Worm (Caenorhabditis elegans): ENCODE data around the gene del-6.

ce11 chrV:10564830-10565365 lies 7.8 kb upstream of the del-6 start, which contains the start of gene cat-4:
- TF ChIP-seq nhr-237 (tag; optimal IDR thresholded peaks at IDR 0.05) (no peak), aly-2 (tag; optimal IDR thresholded peaks at IDR 0.05) (no peak), egl-27 (tag; optimal IDR thresholded peaks at IDR 0.05) (no peak), nhr-12 (tag; optimal IDR thresholded peaks at IDR 0.05) (no peak), lsy-2 (tag; optimal IDR thresholded peaks at IDR 0.05) (no peak), ama-1 (optimal IDR thresholded peaks at IDR 0.05) (no peak)
